Fruit fly (Drosophila melanogaster): Measurements from ENCODE around the gene CG9098.

The CG9098 gene

dm6 chr2L:6036710-6037109, 24.6 kb upstream of the CG9098 start, which contains the start of gene mtm:
Gene mtm (minus strand): TSS chr2L:6037015.
- peak; percentile 39 for TF ChIP-seq tj (GFP tag; optimal IDR thresholded peaks at IDR 0.05)
- no peak for TF ChIP-seq CG14711 (tag; optimal IDR thresholded peaks at IDR 0.05)
- peak; percentile 56 for TF ChIP-seq bab1 (GFP tag; optimal IDR thresholded peaks at IDR 0.05)

- TF ChIP-seq CG5204 (GFP tag; optimal IDR thresholded peaks at IDR 0.05) (no peak), cic (GFP tag; optimal IDR thresholded peaks at IDR 0.05) (no peak), toe (GFP tag; optimal IDR thresholded peaks at IDR 0.05) (no peak), ovo (GFP tag; optimal IDR thresholded peaks at IDR 0.05) (no peak), CG1620 (GFP tag; optimal IDR thresholded peaks at IDR 0.05) (no peak), Hr96 (GFP tag; optimal IDR thresholded peaks at IDR 0.05) (no peak), CG11617 (GFP tag; optimal IDR thresholded peaks at IDR 0.05) (no peak), bab1 (GFP tag; optimal IDR thresholded peaks at IDR 0.05) (no peak), pad (GFP tag; optimal IDR thresholded peaks at IDR 0.05) (no peak)
Observed at dm6 chr2L:6035155-6035554, 23.0 kb upstream of the CG9098 start.

- TF ChIP-seq CG7101 (tag; optimal IDR thresholded peaks at IDR 0.05) (no peak), CG7045 (GFP tag; optimal IDR thresholded peaks at IDR 0.05) (no peak), pad (GFP tag; optimal IDR thresholded peaks at IDR 0.05) (no peak), CG1620 (GFP tag; optimal IDR thresholded peaks at IDR 0.05) (no peak), cic (GFP tag; optimal IDR thresholded peaks at IDR 0.05) (no peak), CG14711 (tag; optimal IDR thresholded peaks at IDR 0.05) (no peak), CG11617 (GFP tag; optimal IDR thresholded peaks at IDR 0.05) (no peak), kay (GFP tag; ENCODE audit: borderline replicate concordance) (no peak), CG33017 (tag; optimal IDR thresholded peaks at IDR 0.05) (no peak), bab1 (GFP tag; optimal IDR thresholded peaks at IDR 0.05) (no peak), tj (GFP tag; optimal IDR thresholded peaks at IDR 0.05) (no peak), CG12768 (GFP tag; optimal IDR thresholded peaks at IDR 0.05) (no peak), ovo (GFP tag; optimal IDR thresholded peaks at IDR 0.05) (no peak), Hr96 (GFP tag; optimal IDR thresholded peaks at IDR 0.05) (no peak), Crg-1 (GFP tag; optimal IDR thresholded peaks at IDR 0.05) (no peak), CG5204 (GFP tag; optimal IDR thresholded peaks at IDR 0.05) (no peak)
Observed at dm6 chr2L:6034344-6034743, 22.2 kb upstream of the CG9098 start, which contains the start of gene CG9109. Gene CG9109 (minus strand): TSS chr2L:6034423.

- TF ChIP-seq CG14711 (tag; optimal IDR thresholded peaks at IDR 0.05) = no peak
Observed at dm6 chr2L:6031838-6032237, 19.7 kb upstream of the CG9098 start.

dm6 chr2L:6028712-6029111, 16.6 kb upstream of the CG9098 start:
- no peak for TF ChIP-seq Hr96 (GFP tag; optimal IDR thresholded peaks at IDR 0.05)
- no peak for TF ChIP-seq cnc (optimal IDR thresholded peaks at IDR 0.05)
- no peak for TF ChIP-seq ovo (GFP tag; optimal IDR thresholded peaks at IDR 0.05)
- no peak for TF ChIP-seq Mnt (GFP tag; optimal IDR thresholded peaks at IDR 0.05)
- TF ChIP-seq kay (GFP tag; ENCODE audit: borderline replicate concordance) = no peak
- TF ChIP-seq Clk (GFP tag; optimal IDR thresholded peaks at IDR 0.05) = no peak
- no peak for TF ChIP-seq CG33017 (tag; optimal IDR thresholded peaks at IDR 0.05)
- no peak for TF ChIP-seq tj (GFP tag; optimal IDR thresholded peaks at IDR 0.05)
- no peak for TF ChIP-seq Crg-1 (GFP tag; optimal IDR thresholded peaks at IDR 0.05)
- TF ChIP-seq pad (GFP tag; optimal IDR thresholded peaks at IDR 0.05) = no peak
- no peak for TF ChIP-seq CG12768 (GFP tag; optimal IDR thresholded peaks at IDR 0.05)
- no peak for TF ChIP-seq CG11617 (GFP tag; optimal IDR thresholded peaks at IDR 0.05)
- TF ChIP-seq bab1 (GFP tag; optimal IDR thresholded peaks at IDR 0.05) = no peak
- TF ChIP-seq CG5204 (GFP tag; optimal IDR thresholded peaks at IDR 0.05) = no peak
- no peak for TF ChIP-seq CG7101 (tag; optimal IDR thresholded peaks at IDR 0.05)
- TF ChIP-seq CG1620 (GFP tag; optimal IDR thresholded peaks at IDR 0.05) = no peak
- no peak for TF ChIP-seq CG7045 (GFP tag; optimal IDR thresholded peaks at IDR 0.05)
- TF ChIP-seq cic (GFP tag; optimal IDR thresholded peaks at IDR 0.05) = no peak
- no peak for TF ChIP-seq toe (GFP tag; optimal IDR thresholded peaks at IDR 0.05)

dm6 chr2L:6024345-6024907, 12.3 kb upstream of the CG9098 start, which contains the start of gene CG9107:
Gene CG9107 (minus strand): TSS chr2L:6024539.
- peak; percentile 54 for TF ChIP-seq Mnt (GFP tag; optimal IDR thresholded peaks at IDR 0.05)
- TF ChIP-seq CG12768 (GFP tag; optimal IDR thresholded peaks at IDR 0.05) = no peak

- TF ChIP-seq CG12768 (GFP tag; optimal IDR thresholded peaks at IDR 0.05) (no peak), bab1 (GFP tag; optimal IDR thresholded peaks at IDR 0.05) (no peak), Clk (GFP tag; optimal IDR thresholded peaks at IDR 0.05) (no peak), cnc (optimal IDR thresholded peaks at IDR 0.05) (no peak), Crg-1 (GFP tag; optimal IDR thresholded peaks at IDR 0.05) (no peak), Hr96 (GFP tag; optimal IDR thresholded peaks at IDR 0.05) (no peak), CG14711 (tag; optimal IDR thresholded peaks at IDR 0.05) (no peak), pad (GFP tag; optimal IDR thresholded peaks at IDR 0.05) (no peak), CG7101 (tag; optimal IDR thresholded peaks at IDR 0.05) (no peak), CG1620 (GFP tag; optimal IDR thresholded peaks at IDR 0.05) (no peak), ovo (GFP tag; optimal IDR thresholded peaks at IDR 0.05) (no peak), cic (GFP tag; optimal IDR thresholded peaks at IDR 0.05) (no peak), kay (GFP tag; ENCODE audit: borderline replicate concordance) (no peak), CG33017 (tag; optimal IDR thresholded peaks at IDR 0.05) (no peak), CG7045 (GFP tag; optimal IDR thresholded peaks at IDR 0.05) (no peak), Mnt (GFP tag; optimal IDR thresholded peaks at IDR 0.05) (no peak), CG5204 (GFP tag; optimal IDR thresholded peaks at IDR 0.05) (no peak)
Observed at dm6 chr2L:6022793-6023192, 10.7 kb upstream of the CG9098 start.

All from whole organism, adult.